Fruit fly (Drosophila melanogaster): ENCODE data around the gene Cp18.

Cp18 gene

DNA sequence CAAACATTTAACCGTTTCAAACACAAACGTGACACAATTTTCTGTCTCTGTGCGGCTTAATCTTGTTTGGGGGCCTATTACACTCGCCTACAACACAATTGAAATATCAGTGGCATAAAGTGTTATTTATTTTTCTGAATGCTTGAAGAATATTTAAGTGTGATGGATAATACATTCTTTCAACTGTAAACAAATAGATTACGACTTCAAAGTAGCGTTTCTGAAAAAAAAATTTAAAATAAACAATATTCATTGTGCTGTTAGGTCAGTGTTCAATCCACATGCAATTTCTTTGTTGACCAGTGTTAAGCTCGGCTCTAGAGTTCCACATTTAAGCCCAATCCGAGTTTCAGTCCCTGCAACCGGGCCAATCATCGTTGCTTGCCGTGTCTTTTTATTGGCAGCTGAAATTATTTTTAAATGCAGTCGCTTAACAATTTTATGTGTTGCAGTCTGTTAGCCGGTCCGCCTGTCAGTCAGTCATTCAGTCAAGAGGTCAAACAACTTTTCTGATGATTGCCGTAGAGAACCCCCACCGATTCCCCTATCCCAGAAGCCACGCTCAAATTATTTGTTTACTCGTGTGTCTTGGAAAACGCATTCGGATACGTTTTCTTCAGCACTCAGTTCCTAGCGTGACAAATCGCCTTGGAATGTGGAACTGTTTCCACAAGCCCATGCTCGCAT is 46.5 kb downstream of the Cp18 start:
- TF ChIP-seq fru (GFP tag; optimal IDR thresholded peaks at IDR 0.05) (peak; percentile 20), ey (GFP tag; optimal IDR thresholded peaks at IDR 0.05) (peak; percentile 10), usp (GFP tag; optimal IDR thresholded peaks at IDR 0.05) (no peak), foxo (GFP tag; optimal IDR thresholded peaks at IDR 0.05) (peak in 1 of 2 experiments; percentile 17), h (GFP tag; optimal IDR thresholded peaks at IDR 0.05) (peak; percentile 30), rgr (GFP tag; optimal IDR thresholded peaks at IDR 0.05) (peak; percentile 35), Sp1 (GFP tag; optimal IDR thresholded peaks at IDR 0.05) (no peak)

dm6 chr3L:8773713-8774112 is 47.1 kb downstream of the Cp18 start:
- TF ChIP-seq psq (GFP tag; optimal IDR thresholded peaks at IDR 0.05) = no peak
- no peak for TF ChIP-seq usp (GFP tag; optimal IDR thresholded peaks at IDR 0.05)
- TF ChIP-seq N (GFP tag; optimal IDR thresholded peaks at IDR 0.05) = no peak

DNA sequence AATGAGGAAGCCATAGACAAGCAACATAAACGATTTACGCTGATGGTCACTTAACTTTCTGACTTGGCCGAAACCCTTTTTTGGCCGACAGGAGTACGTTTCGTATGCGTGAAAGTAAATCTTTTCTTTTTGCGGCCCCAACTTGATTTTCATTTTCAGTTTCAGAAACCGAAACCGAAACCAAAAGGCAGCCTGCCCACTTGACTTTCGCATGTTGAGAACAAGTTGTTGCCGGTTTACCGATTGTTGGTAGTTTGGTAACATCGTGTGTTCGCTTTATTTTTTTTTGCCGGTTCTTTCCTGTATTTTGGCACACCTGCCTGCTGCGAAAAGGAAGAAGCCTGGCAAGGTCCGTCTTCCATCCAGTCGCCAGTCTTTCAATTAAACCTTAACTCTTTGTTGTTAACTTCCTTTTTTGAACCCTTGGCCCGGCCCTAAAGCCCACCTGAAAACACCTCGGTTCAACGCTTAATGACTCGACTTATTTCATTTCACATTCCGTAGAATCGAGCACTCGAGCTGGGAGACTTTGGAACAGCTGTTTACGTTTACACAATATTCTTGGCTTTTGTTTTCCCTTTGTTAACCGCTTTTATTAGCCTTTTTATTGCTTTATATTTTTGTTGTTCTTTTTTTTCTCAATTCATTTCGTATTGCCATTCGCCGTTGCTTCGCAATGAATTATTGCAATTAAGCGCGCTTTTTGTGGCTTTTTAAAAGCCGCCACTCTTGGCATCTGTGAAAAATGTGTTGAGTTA is 48.6 kb downstream of the Cp18 start:
- TF ChIP-seq pan (optimal IDR thresholded peaks at IDR 0.05) (no peak), br (GFP tag; optimal IDR thresholded peaks at IDR 0.05) (peak; percentile 10), fru (GFP tag; optimal IDR thresholded peaks at IDR 0.05) (peak; percentile 40), jim (GFP tag; optimal IDR thresholded peaks at IDR 0.05) (no peak), dsf (GFP tag; optimal IDR thresholded peaks at IDR 0.05; ENCODE audit: borderline replicate concordance) (no peak), Jra (GFP tag; optimal IDR thresholded peaks at IDR 0.05) (no peak), Hnf4 (GFP tag; optimal IDR thresholded peaks at IDR 0.05) (peak; percentile 10), sv (GFP tag; optimal IDR thresholded peaks at IDR 0.05) (no peak), Dif (GFP tag; optimal IDR thresholded peaks at IDR 0.05; ENCODE audit: partially characterized antibody) (no peak), rgr (GFP tag; optimal IDR thresholded peaks at IDR 0.05) (peak; percentile 25), Vsx2 (GFP tag; optimal IDR thresholded peaks at IDR 0.05; ENCODE audit: partially characterized antibody) (peak; percentile 5), Hr78 (GFP tag; optimal IDR thresholded peaks at IDR 0.05) (no peak), GATAd (GFP tag; optimal IDR thresholded peaks at IDR 0.05) (no peak), Rel (GFP tag; optimal IDR thresholded peaks at IDR 0.05) (no peak), Rel (tag; optimal IDR thresholded peaks at IDR 0.05) (peak; percentile 2), psq (GFP tag; optimal IDR thresholded peaks at IDR 0.05) (peak; percentile 74), lola (GFP tag; optimal IDR thresholded peaks at IDR 0.05) (no peak), CrebA (GFP tag; optimal IDR thresholded peaks at IDR 0.05; ENCODE audit: borderline replicate concordance) (peak; percentile 49), tai (GFP tag; optimal IDR thresholded peaks at IDR 0.05) (no peak), Dfd (GFP tag; optimal IDR thresholded peaks at IDR 0.05) (no peak), HLH106 (tag; optimal IDR thresholded peaks at IDR 0.05) (no peak), dmrt93B (GFP tag; optimal IDR thresholded peaks at IDR 0.05) (no peak), Sp1 (GFP tag; optimal IDR thresholded peaks at IDR 0.05) (peak; percentile 44), Myc (optimal IDR thresholded peaks at IDR 0.05) (no peak), usp (GFP tag; optimal IDR thresholded peaks at IDR 0.05) (no peak)

Data from whole organism, wandering third instar larva.